Fruit fly (Drosophila melanogaster) whole organism, embryonic: ENCODE data around the gene CG6753.

Experiments used
- Atf6 ChIP-seq: fragments of 200-800 bp; sonication (Bioruptor generic); IDR thresholded peaks from 2 replicates; pipeline ENCODE4 v1.3.6; 2022; ENCODE audit warnings: missing biosample characterization, missing genetic modification characterization
- B-H2 ChIP-seq: fragments of 200-800 bp; sonication (Bioruptor generic); optimal IDR thresholded peaks from 2 replicates; lab custom pipeline; 2018; ENCODE audit warnings: missing biosample characterization, mild to moderate bottlenecking, missing genetic modification characterization
- CG1024 ChIP-seq: fragments of 200-800 bp; sonication (Bioruptor generic); IDR thresholded peaks from 2 replicates; pipeline ENCODE4 v1.3.6; 2022; ENCODE audit warnings: missing biosample characterization, missing genetic modification characterization
- CG11504 ChIP-seq: fragments of 200-800 bp; sonication (Bioruptor generic); optimal IDR thresholded peaks from 3 replicates; lab custom pipeline; 2019; ENCODE audit warnings: missing biosample characterization, mild to moderate bottlenecking, missing genetic modification characterization, moderate library complexity
- CG12942 ChIP-seq: fragments of 200-800 bp; sonication (Bioruptor generic); optimal IDR thresholded peaks from 3 replicates; lab custom pipeline; 2016; ENCODE audit warnings: missing biosample characterization, missing genetic modification characterization
- CG13287 ChIP-seq: fragments of 200-800 bp; sonication (Bioruptor generic); IDR thresholded peaks from 2 replicates; pipeline ENCODE4 v1.3.6; 2022; ENCODE audit warnings: missing biosample characterization, missing genetic modification characterization; ENCODE audit not compliant: partially characterized antibody
- CG13424 ChIP-seq: fragments of 200-800 bp; sonication (Bioruptor generic); optimal IDR thresholded peaks from 2 replicates; lab custom pipeline; 2019; ENCODE audit warnings: missing biosample characterization, mild to moderate bottlenecking, missing genetic modification characterization, moderate library complexity
- CG15479 ChIP-seq: fragments of 200-800 bp; sonication (Bioruptor generic); optimal IDR thresholded peaks from 3 replicates; lab custom pipeline; 2019; ENCODE audit warnings: missing biosample characterization, mild to moderate bottlenecking, missing genetic modification characterization, moderate library complexity
- CG31388 ChIP-seq: fragments of 200-800 bp; sonication (Bioruptor generic); optimal IDR thresholded peaks from 2 replicates; lab custom pipeline; 2016; ENCODE audit warnings: missing biosample characterization, missing genetic modification characterization
- CG4404 ChIP-seq: fragments of 200-800 bp; sonication (Bioruptor generic); IDR thresholded peaks from 2 replicates; pipeline ENCODE4 v1.3.6; 2022; ENCODE audit warnings: missing biosample characterization, missing genetic modification characterization
- CG8290 ChIP-seq, 3 experiments: fragments of 200-800 bp; sonication (Bioruptor generic); optimal IDR thresholded peaks; 2 replicates each; lab custom pipeline; 2016 to 2019; ENCODE audit warnings: missing biosample characterization in 3 of 3, missing genetic modification characterization in 3 of 3, mild to moderate bottlenecking in 2 of 3, moderate library complexity in 1 of 3
- D ChIP-seq, 2 experiments: fragments of 200-800 bp in 1 of 2; fragments of >200 bp in 1 of 2; sonication (Bioruptor generic) in 1 of 2; optimal IDR thresholded peaks; 2 replicates in 1 of 2; 3 replicates in 1 of 2; lab custom pipeline; 2017; ENCODE audit warnings: mild to moderate bottlenecking in 1 of 2, missing biosample characterization in 1 of 2, missing genetic modification characterization in 1 of 2, missing genetic modification reagents in 1 of 2
- Dll ChIP-seq: fragments of 200-800 bp; sonication (Bioruptor generic); IDR thresholded peaks from 4 replicates; pipeline ENCODE4 v1.3.6; 2022; ENCODE audit warnings: missing biosample characterization, missing genetic modification characterization; ENCODE audit not compliant: partially characterized antibody
- Eip74EF ChIP-seq, 2 experiments: fragments of 200-800 bp in 1 of 2; fragments of >200 bp in 1 of 2; sonication (Bioruptor generic) in 1 of 2; optimal IDR thresholded peaks; 2 replicates each; lab custom pipeline; 2017 to 2019; ENCODE audit warnings: missing biosample characterization in 2 of 2, missing genetic modification characterization in 2 of 2, mild to moderate bottlenecking in 1 of 2, moderate library complexity in 1 of 2
- Ets65A ChIP-seq: fragments of 200-800 bp; sonication (Bioruptor generic); peaks from one replicate; lab custom pipeline; 2016; ENCODE audit warnings: missing biosample characterization, missing genetic modification characterization
- Hr51 ChIP-seq, 2 experiments: fragments of 200-800 bp; sonication (Bioruptor generic); optimal IDR thresholded peaks; 2 replicates in 1 of 2; 3 replicates in 1 of 2; lab custom pipeline; 2016 to 2018; ENCODE audit warnings: missing biosample characterization in 2 of 2, missing genetic modification characterization in 2 of 2, mild to moderate bottlenecking in 1 of 2, moderate library complexity in 1 of 2
- Hsf ChIP-seq: fragments of 200-800 bp; sonication (Bioruptor generic); optimal IDR thresholded peaks from 3 replicates; lab custom pipeline; 2016; ENCODE audit warnings: missing biosample characterization, missing genetic modification characterization
- Med ChIP-seq: fragments of 200-800 bp; sonication (Bioruptor generic); peaks from one replicate; lab custom pipeline; 2016; ENCODE audit warnings: missing biosample characterization, missing genetic modification characterization, mild to moderate bottlenecking, inconsistent platforms, moderate library complexity
- Opbp ChIP-seq: fragments of 200-800 bp; sonication (Bioruptor generic); IDR thresholded peaks from 3 replicates; pipeline ENCODE4 v1.3.6; 2022; ENCODE audit warnings: missing biosample characterization, missing genetic modification characterization; ENCODE audit not compliant: partially characterized antibody
- Sox102F ChIP-seq: fragments of 200-800 bp; sonication (Bioruptor generic); optimal IDR thresholded peaks from 2 replicates; lab custom pipeline; 2018; ENCODE audit warnings: missing biosample characterization, mild to moderate bottlenecking, missing genetic modification characterization, moderate library complexity
- Sry-β ChIP-seq: fragments of 200-800 bp; sonication (Bioruptor generic); optimal IDR thresholded peaks from 2 replicates; lab custom pipeline; 2018; ENCODE audit warnings: missing biosample characterization, mild to moderate bottlenecking, missing genetic modification characterization, moderate library complexity
- Tbp ChIP-seq: fragments of >200 bp; optimal IDR thresholded peaks from 2 replicates; lab custom pipeline; 2018; ENCODE audit warnings: missing biosample characterization, missing genetic modification characterization
- cad ChIP-seq: fragments of >200 bp; optimal IDR thresholded peaks from 2 replicates; lab custom pipeline; 2017; ENCODE audit warnings: missing biosample characterization, missing genetic modification characterization
- chinmo ChIP-seq: fragments of 200-800 bp; sonication (Bioruptor generic); IDR thresholded peaks from 4 replicates; pipeline ENCODE4 v1.3.6; 2022; ENCODE audit warnings: missing biosample characterization, missing genetic modification characterization; ENCODE audit not compliant: partially characterized antibody
- chm ChIP-seq: fragments of 200-800 bp; sonication (Bioruptor generic); IDR thresholded peaks from 2 replicates; pipeline ENCODE4 v1.3.6; 2022; ENCODE audit warnings: missing biosample characterization, missing genetic modification characterization
- ci ChIP-seq: fragments of 200-800 bp; sonication (Bioruptor generic); IDR thresholded peaks from 3 replicates; pipeline ENCODE4 v1.3.6; 2022; ENCODE audit warnings: missing biosample characterization, missing genetic modification characterization
- crol ChIP-seq: fragments of 200-800 bp; sonication (Bioruptor generic); IDR thresholded peaks from 2 replicates; pipeline ENCODE4 v1.3.6; 2022; ENCODE audit warnings: missing biosample characterization, missing genetic modification characterization
- cwo ChIP-seq: fragments of 200-800 bp; sonication (Bioruptor generic); optimal IDR thresholded peaks from 3 replicates; lab custom pipeline; 2017; ENCODE audit warnings: missing biosample characterization, missing genetic modification characterization, mild to moderate bottlenecking, moderate library complexity, missing genetic modification reagents
- grau ChIP-seq: fragments of 200-800 bp; optimal IDR thresholded peaks from 3 replicates; lab custom pipeline; 2019; ENCODE audit warnings: missing biosample characterization, mild to moderate bottlenecking, missing genetic modification characterization, moderate library complexity
- grn ChIP-seq: fragments of 200-800 bp; sonication (Bioruptor generic); optimal IDR thresholded peaks from 3 replicates; lab custom pipeline; 2017; ENCODE audit warnings: missing biosample characterization, missing genetic modification characterization
- gt ChIP-seq: fragments of 200-800 bp; sonication (Bioruptor generic); IDR thresholded peaks from 2 replicates; pipeline ENCODE4 v1.3.6; 2022; ENCODE audit warnings: missing biosample characterization, missing genetic modification characterization
- her ChIP-seq: fragments of 200-800 bp; sonication (Bioruptor generic); optimal IDR thresholded peaks from 2 replicates; lab custom pipeline; 2016; ENCODE audit warnings: missing biosample characterization, missing genetic modification characterization
- ken ChIP-seq: fragments of 200-800 bp; sonication (Bioruptor generic); IDR thresholded peaks from 3 replicates; pipeline ENCODE4 v1.3.6; 2022; ENCODE audit warnings: missing biosample characterization, missing genetic modification characterization
- kni ChIP-seq: fragments of 200-800 bp; sonication (Bioruptor generic); optimal IDR thresholded peaks from 3 replicates; lab custom pipeline; 2017; ENCODE audit warnings: mild to moderate bottlenecking, missing biosample characterization, missing genetic modification reagents, missing genetic modification characterization
- lilli ChIP-seq: fragments of 200-800 bp; sonication (Bioruptor generic); optimal IDR thresholded peaks from 3 replicates; lab custom pipeline; 2016; ENCODE audit warnings: missing biosample characterization, missing genetic modification characterization
- lov ChIP-seq, 2 experiments: fragments of 200-800 bp in 1 of 2; fragments of >200 bp in 1 of 2; sonication (Bioruptor generic) in 1 of 2; IDR thresholded peaks in 1 of 2; optimal IDR thresholded peaks in 1 of 2; 2 replicates in 1 of 2; 3 replicates in 1 of 2; pipeline versions ENCODE4 v1.3.6 to Lab custom; 2017 to 2022; ENCODE audit warnings: missing biosample characterization in 1 of 2, missing genetic modification characterization in 1 of 2
- pnt ChIP-seq: fragments of 200-800 bp; sonication (Bioruptor generic); optimal IDR thresholded peaks from 3 replicates; lab custom pipeline; 2016; ENCODE audit warnings: missing biosample characterization, missing genetic modification characterization
- ro ChIP-seq: fragments of 200-800 bp; sonication (Bioruptor generic); IDR thresholded peaks from 2 replicates; pipeline ENCODE4 v1.3.6; 2022; ENCODE audit warnings: missing biosample characterization, missing genetic modification characterization
- sug ChIP-seq: fragments of 200-800 bp; optimal IDR thresholded peaks from 2 replicates; lab custom pipeline; 2019; ENCODE audit warnings: missing biosample characterization, mild to moderate bottlenecking, missing genetic modification characterization, moderate library complexity
- tll ChIP-seq, 2 experiments: fragments of 200-800 bp in 1 of 2; fragments of >200 bp in 1 of 2; sonication (Bioruptor generic) in 1 of 2; optimal IDR thresholded peaks; 2 replicates each; lab custom pipeline; 2017 to 2019; ENCODE audit warnings: missing biosample characterization in 2 of 2, missing genetic modification characterization in 2 of 2, mild to moderate bottlenecking in 1 of 2, moderate library complexity in 1 of 2
- ttk ChIP-seq: fragments of 200-800 bp; sonication (Bioruptor generic); IDR thresholded peaks from 2 replicates; pipeline ENCODE4 v2.1.2; 2022; ENCODE audit warnings: missing biosample characterization, missing genetic modification characterization
- wek ChIP-seq: fragments of 200-800 bp; sonication (Bioruptor generic); optimal IDR thresholded peaks from 3 replicates; lab custom pipeline; 2018; ENCODE audit warnings: missing biosample characterization, mild to moderate bottlenecking, missing genetic modification characterization, moderate library complexity
- zen ChIP-seq: fragments of 200-800 bp; sonication (Bioruptor generic); optimal IDR thresholded peaks from 3 replicates; lab custom pipeline; 2018; ENCODE audit warnings: missing biosample characterization, mild to moderate bottlenecking, missing genetic modification characterization, moderate library complexity

The CG6753 gene

DNA sequence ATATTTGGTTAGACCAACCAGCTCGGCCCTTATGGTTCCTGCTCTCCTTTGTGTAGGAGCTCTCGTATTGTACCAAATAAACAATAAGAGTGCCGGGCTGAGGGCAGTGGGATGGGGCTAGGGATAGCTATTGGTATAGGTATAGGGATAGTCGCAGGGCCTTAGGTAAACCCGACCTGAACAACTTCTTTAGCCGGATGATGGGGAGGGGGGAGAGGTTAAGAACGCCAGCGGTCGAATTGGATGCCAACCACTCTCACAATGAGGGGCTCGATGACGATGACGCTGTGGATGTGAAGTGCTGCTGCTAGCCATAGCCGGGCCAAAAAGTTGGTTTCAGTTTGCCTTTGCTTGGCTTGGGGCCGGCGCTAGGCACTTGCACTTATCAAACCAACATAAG, 5.1 kb upstream of the CG6753 start (continued):
- TF ChIP-seq lov (optimal IDR thresholded peaks at IDR 0.05; lab: Kevin White, UChicago) (no peak), lov (GFP tag; IDR thresholded peaks at IDR 0.05; lab: Robert Waterston, UW) (no peak), ci (0 out of 3 replicates have a peak, but pooled peaks have one; percentile 16), Sry-β (GFP tag; lab: Kevin White, UChicago) (no peak), CG31388 (GFP tag; lab: Kevin White, UChicago) (no peak), pnt (GFP tag; lab: Kevin White, UChicago) (no peak), ken (0 out of 3 replicates have a peak, but pooled peaks have one; percentile 13), CG13287 (GFP tag; lab: Robert Waterston, UW) (no peak), Atf6 (no peak), CG1024 (GFP tag; lab: Robert Waterston, UW) (no peak), wek (GFP tag; lab: Kevin White, UChicago) (no peak), lilli (GFP tag; lab: Kevin White, UChicago) (no peak), CG8290 (GFP tag; optimal IDR thresholded peaks at IDR 0.05; lab: Kevin White, UChicago) (no peak), CG8290 (tag; optimal IDR thresholded peaks at IDR 0.05; lab: Kevin White, UChicago) (peak in 1 of 2 experiments; percentile 5), crol (peak; percentile 63), B-H2 (no peak), Hsf (GFP tag; lab: Kevin White, UChicago) (no peak)

DNA sequence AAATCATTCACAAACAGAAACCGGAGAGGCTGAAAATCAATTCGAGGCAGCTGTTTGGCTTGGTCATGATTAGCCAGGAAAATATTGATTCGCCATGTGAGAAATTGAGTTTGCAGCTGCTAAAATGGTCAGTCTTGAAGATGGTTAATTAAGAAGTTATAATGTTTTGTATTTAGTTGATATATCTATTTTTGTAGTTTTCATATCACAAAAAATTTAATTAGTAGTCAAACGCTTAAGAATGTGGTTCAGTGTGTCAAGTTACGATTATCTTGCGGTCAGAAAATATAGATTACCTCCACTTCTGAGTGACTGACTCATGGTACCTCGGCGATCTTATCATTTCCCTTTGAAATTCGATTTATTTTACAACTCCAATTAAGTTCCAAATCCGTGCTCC, 4.6 kb upstream of the CG6753 start:
- TF ChIP-seq kni (GFP tag; lab: Kevin White, UChicago) (no peak), Opbp (GFP tag; lab: Robert Waterston, UW) (no peak), CG12942 (GFP tag; lab: Kevin White, UChicago) (no peak), CG15479 (GFP tag; lab: Kevin White, UChicago) (no peak), grn (GFP tag; lab: Kevin White, UChicago) (peak; percentile 66)

DNA sequence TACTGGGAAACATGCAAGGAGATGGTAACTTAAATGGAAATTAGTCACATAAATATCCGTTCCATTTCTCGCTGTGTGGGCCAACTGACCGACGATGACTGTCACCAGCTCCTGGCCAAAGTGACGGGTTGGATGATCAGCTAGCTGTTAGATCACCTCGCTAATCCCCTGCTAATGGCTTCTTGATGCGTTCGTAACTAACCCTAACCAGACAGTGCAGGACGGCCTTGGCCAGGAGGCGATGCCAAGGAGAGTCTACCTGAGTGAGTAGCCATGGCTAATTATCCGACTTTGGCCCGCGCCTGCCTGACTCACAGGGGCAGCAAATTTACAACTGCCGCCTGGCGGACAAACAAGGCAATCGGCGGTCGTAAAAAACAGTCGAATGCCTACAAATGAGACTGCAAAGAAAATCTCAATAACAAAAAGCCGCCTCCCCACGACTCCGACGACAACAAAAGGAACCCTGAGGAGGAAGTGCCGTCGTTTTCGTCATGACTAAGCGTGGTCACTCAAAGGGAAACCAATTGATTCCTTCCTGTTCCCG, 3.6 kb upstream of the CG6753 start:
- peak; percentile 93 for TF ChIP-seq cad (GFP tag; lab: Kevin White, UChicago)
- peak; percentile 88 for TF ChIP-seq Ets65A (GFP tag; lab: Kevin White, UChicago)
- 0 out of 3 replicates have a peak, but pooled peaks have one; percentile 6 for TF ChIP-seq ci
- peak; percentile 46 for TF ChIP-seq Med (GFP tag; lab: Kevin White, UChicago)
- TF ChIP-seq D (optimal IDR thresholded peaks at IDR 0.05; lab: Kevin White, UChicago): peak; percentile 80
- TF ChIP-seq D (GFP tag; optimal IDR thresholded peaks at IDR 0.05; lab: Kevin White, UChicago): no peak
- TF ChIP-seq Tbp (GFP tag; lab: Kevin White, UChicago): no peak
- no peak for TF ChIP-seq cwo
- no peak for TF ChIP-seq ttk (GFP tag; lab: Robert Waterston, UW)
- TF ChIP-seq zen (tag; lab: Kevin White, UChicago): peak; percentile 99
- peak in 1 of 2 experiments; percentile 95 for TF ChIP-seq tll (GFP tag; optimal IDR thresholded peaks at IDR 0.05; lab: Kevin White, UChicago)

DNA sequence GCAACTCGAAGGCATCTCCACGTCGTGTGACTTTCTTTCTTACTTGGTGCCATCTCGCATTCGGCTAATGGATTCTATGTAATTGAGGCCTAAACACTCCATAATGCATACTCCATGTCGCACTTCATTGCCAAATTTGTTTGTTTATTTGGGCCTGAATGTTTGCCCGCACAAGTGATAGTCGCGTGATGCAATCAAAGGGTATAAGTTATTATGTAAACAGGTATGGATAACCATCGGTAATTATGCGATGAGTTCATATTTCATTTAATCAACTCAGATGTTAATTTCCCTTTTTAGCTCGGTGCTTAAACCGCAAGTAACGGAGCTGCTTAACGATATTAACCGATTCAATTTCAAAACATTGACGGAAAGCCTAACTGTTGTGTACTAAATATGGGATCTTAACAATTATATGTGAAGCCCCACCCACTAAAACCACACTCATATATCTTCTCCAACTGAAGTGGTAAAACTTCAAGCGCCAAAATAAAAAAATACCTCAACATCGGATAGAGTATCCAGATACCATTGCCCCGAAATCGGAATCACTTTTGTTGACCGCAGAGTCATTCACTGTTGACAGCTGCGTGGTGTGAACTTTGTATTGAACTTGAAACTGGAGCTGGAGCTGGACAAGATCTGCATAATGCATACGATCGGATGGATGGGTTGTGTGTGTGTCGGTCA, 2.5 kb upstream of the CG6753 start:
- no peak for TF ChIP-seq gt (GFP tag; lab: Robert Waterston, UW)
- peak; percentile 3 for TF ChIP-seq grau (tag; lab: Kevin White, UChicago)
- TF ChIP-seq CG11504 (tag; lab: Kevin White, UChicago): peak; percentile 46
- TF ChIP-seq sug (tag; lab: Kevin White, UChicago): no peak
- TF ChIP-seq Eip74EF (GFP tag; optimal IDR thresholded peaks at IDR 0.05; lab: Kevin White, UChicago): no peak
- TF ChIP-seq chm (GFP tag; lab: Robert Waterston, UW): no peak
- TF ChIP-seq Dll (GFP tag; lab: Robert Waterston, UW): no peak
- no peak for TF ChIP-seq CG4404 (GFP tag; lab: Robert Waterston, UW)
- no peak for TF ChIP-seq chinmo (GFP tag; lab: Robert Waterston, UW)
- peak in 1 of 2 experiments; percentile 34 for TF ChIP-seq Hr51 (GFP tag; optimal IDR thresholded peaks at IDR 0.05; lab: Kevin White, UChicago)
- peak; percentile 42 for TF ChIP-seq Sox102F (GFP tag; lab: Kevin White, UChicago)
- TF ChIP-seq CG13424 (tag; lab: Kevin White, UChicago): peak; percentile 15
- TF ChIP-seq ro (GFP tag; lab: Robert Waterston, UW): no peak
- no peak for TF ChIP-seq her (GFP tag; lab: Kevin White, UChicago)
